Fruit fly (Drosophila melanogaster) whole organism, embryonic: ENCODE measurements around the gene Cypl.

ENCODE experiments used
- Bgb ChIP-seq: fragments of 200-800 bp; sonication (Bioruptor generic); IDR thresholded peaks from 2 replicates; pipeline ENCODE4 v1.3.6; 2022; ENCODE audit warnings: missing biosample characterization, missing genetic modification characterization; ENCODE audit not compliant: partially characterized antibody
- CG10321 ChIP-seq: fragments of 200-800 bp; sonication (Bioruptor generic); IDR thresholded peaks from 2 replicates; pipeline ENCODE4 v1.3.6; 2022; ENCODE audit warnings: missing biosample characterization, missing genetic modification characterization
- CG10366 ChIP-seq: fragments of 200-800 bp; sonication (Bioruptor generic); IDR thresholded peaks from 2 replicates; pipeline ENCODE4 v1.3.6; 2022; ENCODE audit warnings: missing biosample characterization, missing genetic modification characterization
- CG11696 ChIP-seq: fragments of 200-800 bp; sonication (Bioruptor generic); IDR thresholded peaks from 2 replicates; pipeline ENCODE4 v1.3.6; 2022; ENCODE audit warnings: missing biosample characterization, missing genetic modification characterization
- CG12155 ChIP-seq: fragments of 200-800 bp; sonication (Bioruptor generic); optimal IDR thresholded peaks from 3 replicates; lab custom pipeline; 2016; ENCODE audit warnings: missing biosample characterization, missing genetic modification characterization
- CG12299 ChIP-seq: fragments of 200-800 bp; sonication (Bioruptor generic); optimal IDR thresholded peaks from 2 replicates; lab custom pipeline; 2018; ENCODE audit warnings: missing biosample characterization, mild to moderate bottlenecking, missing genetic modification characterization
- CG13287 ChIP-seq: fragments of 200-800 bp; sonication (Bioruptor generic); IDR thresholded peaks from 2 replicates; pipeline ENCODE4 v1.3.6; 2022; ENCODE audit warnings: missing biosample characterization, missing genetic modification characterization; ENCODE audit not compliant: partially characterized antibody
- CG13624 ChIP-seq: fragments of 200-800 bp; sonication (Bioruptor generic); optimal IDR thresholded peaks from 2 replicates; lab custom pipeline; 2016; ENCODE audit warnings: missing biosample characterization, missing genetic modification characterization
- CG14441 ChIP-seq: fragments of 200-800 bp; sonication (Bioruptor generic); IDR thresholded peaks from 2 replicates; pipeline ENCODE4 v1.3.6; 2022; ENCODE audit warnings: missing biosample characterization, missing genetic modification characterization
- CG16779 ChIP-seq: fragments of 200-800 bp; sonication (Bioruptor generic); IDR thresholded peaks from 2 replicates; pipeline ENCODE4 v1.3.6; 2022; ENCODE audit warnings: missing biosample characterization, missing genetic modification characterization
- CG16813 ChIP-seq: fragments of 200-800 bp; sonication (Bioruptor generic); IDR thresholded peaks from 3 replicates; pipeline ENCODE4 v1.3.6; 2022; ENCODE audit warnings: missing biosample characterization, missing genetic modification characterization; ENCODE audit not compliant: partially characterized antibody
- CG17328 ChIP-seq: fragments of 200-800 bp; sonication (Bioruptor generic); IDR thresholded peaks from 2 replicates; pipeline ENCODE4 v1.3.6; 2022; ENCODE audit warnings: missing biosample characterization, missing genetic modification characterization
- CG17361 ChIP-seq: fragments of 200-800 bp; sonication (Bioruptor generic); IDR thresholded peaks from 3 replicates; pipeline ENCODE4 v1.3.6; 2022; ENCODE audit warnings: missing biosample characterization, missing genetic modification characterization
- CG18262 ChIP-seq: fragments of 200-800 bp; optimal IDR thresholded peaks from 3 replicates; lab custom pipeline; 2019; ENCODE audit warnings: missing biosample characterization, mild to moderate bottlenecking, missing genetic modification characterization, moderate library complexity
- CG32772 ChIP-seq: fragments of 200-800 bp; sonication (Bioruptor generic); IDR thresholded peaks from 2 replicates; pipeline ENCODE4 v1.3.6; 2022; ENCODE audit warnings: missing biosample characterization, missing genetic modification characterization
- CG3838 ChIP-seq: fragments of 200-800 bp; sonication (Bioruptor generic); optimal IDR thresholded peaks from 3 replicates; lab custom pipeline; 2016; ENCODE audit warnings: missing biosample characterization, missing genetic modification characterization
- CG42726 ChIP-seq: fragments of 200-800 bp; sonication (Bioruptor generic); IDR thresholded peaks from 2 replicates; pipeline ENCODE4 v1.3.6; 2022; ENCODE audit warnings: missing biosample characterization, missing genetic modification characterization; ENCODE audit not compliant: partially characterized antibody
- CG7271 ChIP-seq: fragments of 200-800 bp; sonication (Bioruptor generic); optimal IDR thresholded peaks from 2 replicates; lab custom pipeline; 2018; ENCODE audit warnings: missing biosample characterization, mild to moderate bottlenecking, missing genetic modification characterization, moderate library complexity
- CG7928 ChIP-seq: fragments of 200-800 bp; sonication (Bioruptor generic); optimal IDR thresholded peaks from 2 replicates; lab custom pipeline; 2017; ENCODE audit warnings: missing biosample characterization, mild to moderate bottlenecking, missing genetic modification characterization
- CG9727 ChIP-seq: fragments of 200-800 bp; sonication (Bioruptor generic); optimal IDR thresholded peaks from 3 replicates; lab custom pipeline; 2017; ENCODE audit warnings: missing biosample characterization, mild to moderate bottlenecking, missing genetic modification characterization
- Drgx ChIP-seq: fragments of 200-800 bp; sonication (Bioruptor generic); IDR thresholded peaks from 2 replicates; pipeline ENCODE4 v1.3.6; 2022; ENCODE audit warnings: missing biosample characterization, missing genetic modification characterization
- ERR ChIP-seq: fragments of 200-800 bp; sonication (Bioruptor generic); optimal IDR thresholded peaks from 2 replicates; lab custom pipeline; 2016; ENCODE audit warnings: missing biosample characterization, missing genetic modification characterization
- HLH4C ChIP-seq: fragments of 200-800 bp; sonication (Bioruptor generic); IDR thresholded peaks from 3 replicates; pipeline ENCODE4 v1.3.6; 2022; ENCODE audit warnings: missing biosample characterization, missing genetic modification characterization; ENCODE audit not compliant: partially characterized antibody
- MTF-1 ChIP-seq: fragments of 200-800 bp; sonication (Bioruptor generic); optimal IDR thresholded peaks from 2 replicates; lab custom pipeline; 2018; ENCODE audit warnings: missing biosample characterization, mild to moderate bottlenecking, missing genetic modification characterization, borderline replicate concordance
- Mad ChIP-seq: fragments of 200-800 bp; sonication (Bioruptor generic); optimal IDR thresholded peaks from 2 replicates; lab custom pipeline; 2016; ENCODE audit warnings: missing biosample characterization, missing genetic modification characterization
- Max ChIP-seq: fragments of 200-800 bp; sonication (Bioruptor generic); optimal IDR thresholded peaks from 2 replicates; lab custom pipeline; 2016; ENCODE audit warnings: missing biosample characterization, mild to moderate bottlenecking, missing genetic modification characterization
- Med ChIP-seq: fragments of 200-800 bp; sonication (Bioruptor generic); peaks from one replicate; lab custom pipeline; 2016; ENCODE audit warnings: missing biosample characterization, missing genetic modification characterization, mild to moderate bottlenecking, inconsistent platforms, moderate library complexity
- Meics ChIP-seq: fragments of 200-800 bp; sonication (Bioruptor generic); optimal IDR thresholded peaks from 2 replicates; lab custom pipeline; 2017; ENCODE audit warnings: missing biosample characterization, mild to moderate bottlenecking, missing genetic modification characterization
- NFAT ChIP-seq: fragments of 200-800 bp; sonication (Bioruptor generic); IDR thresholded peaks from 2 replicates; pipeline ENCODE4 v1.3.6; 2022; ENCODE audit warnings: missing biosample characterization, missing genetic modification characterization
- NfI ChIP-seq: fragments of 200-800 bp; sonication (Bioruptor generic); optimal IDR thresholded peaks from 3 replicates; lab custom pipeline; 2018; ENCODE audit warnings: missing biosample characterization, mild to moderate bottlenecking, missing genetic modification characterization, moderate library complexity
- Side ChIP-seq: fragments of 200-800 bp; sonication (Bioruptor generic); optimal IDR thresholded peaks from 2 replicates; lab custom pipeline; 2016; ENCODE audit warnings: missing biosample characterization, missing genetic modification characterization
- Trl ChIP-seq, 3 experiments: fragments of >200 bp in 2 of 3; fragments of 200-800 bp in 1 of 3; sonication (Bioruptor generic) in 1 of 3; optimal IDR thresholded peaks; 2 replicates in 1 of 3; 3 replicates in 2 of 3; lab custom pipeline; 2016 to 2017; ENCODE audit warnings: missing biosample characterization in 1 of 3, missing genetic modification characterization in 1 of 3
- Xbp1 ChIP-seq: fragments of 200-800 bp; sonication (Bioruptor generic); optimal IDR thresholded peaks from 3 replicates; lab custom pipeline; 2016; ENCODE audit warnings: missing biosample characterization, mild to moderate bottlenecking, missing genetic modification characterization
- bigmax ChIP-seq: fragments of 200-800 bp; sonication (Bioruptor generic); optimal IDR thresholded peaks from 2 replicates; lab custom pipeline; 2018; ENCODE audit warnings: missing biosample characterization, mild to moderate bottlenecking, missing genetic modification characterization
- ci ChIP-seq: fragments of 200-800 bp; sonication (Bioruptor generic); IDR thresholded peaks from 3 replicates; pipeline ENCODE4 v1.3.6; 2022; ENCODE audit warnings: missing biosample characterization, missing genetic modification characterization
- corto ChIP-seq: fragments of 200-800 bp; sonication (Bioruptor generic); optimal IDR thresholded peaks from 2 replicates; lab custom pipeline; 2016; ENCODE audit warnings: missing biosample characterization, mild to moderate bottlenecking, missing genetic modification characterization, moderate library complexity
- dmrt99B ChIP-seq: fragments of 200-800 bp; sonication (Bioruptor generic); optimal IDR thresholded peaks from 2 replicates; lab custom pipeline; 2018; ENCODE audit warnings: missing biosample characterization, mild to moderate bottlenecking, missing genetic modification characterization, moderate library complexity
- exex ChIP-seq: fragments of 200-800 bp; sonication (Bioruptor generic); optimal IDR thresholded peaks from 4 replicates; lab custom pipeline; 2018; ENCODE audit warnings: missing biosample characterization, mild to moderate bottlenecking, missing genetic modification characterization, moderate library complexity
- knrl ChIP-seq: fragments of 200-800 bp; sonication (Bioruptor generic); IDR thresholded peaks from 3 replicates; pipeline ENCODE4 v1.3.6; 2022; ENCODE audit warnings: missing biosample characterization, missing genetic modification characterization; ENCODE audit not compliant: partially characterized antibody
- mld ChIP-seq: fragments of 200-800 bp; sonication (Bioruptor generic); IDR thresholded peaks from 3 replicates; pipeline ENCODE4 v1.3.6; 2022; ENCODE audit warnings: missing biosample characterization, missing genetic modification characterization; ENCODE audit not compliant: partially characterized antibody
- pho ChIP-seq: fragments of 200-800 bp; sonication (Bioruptor generic); optimal IDR thresholded peaks from 2 replicates; lab custom pipeline; 2016; ENCODE audit warnings: missing biosample characterization, missing genetic modification characterization
- repo ChIP-seq: fragments of 200-800 bp; sonication (Bioruptor generic); optimal IDR thresholded peaks from 2 replicates; lab custom pipeline; 2016; ENCODE audit warnings: missing biosample characterization, missing genetic modification characterization
- scrt ChIP-seq: fragments of 200-800 bp; sonication (Bioruptor generic); optimal IDR thresholded peaks from 2 replicates; lab custom pipeline; 2018; ENCODE audit warnings: missing biosample characterization, mild to moderate bottlenecking, missing genetic modification characterization, moderate library complexity
- sens ChIP-seq: fragments of 200-800 bp; sonication (Bioruptor generic); peaks from one replicate; lab custom pipeline; 2016; ENCODE audit warnings: missing biosample characterization, missing genetic modification characterization
- sr ChIP-seq: fragments of 200-800 bp; sonication (Bioruptor generic); IDR thresholded peaks from 3 replicates; pipeline ENCODE4 v1.3.6; 2022; ENCODE audit warnings: missing biosample characterization, missing genetic modification characterization
- stwl ChIP-seq: fragments of 200-800 bp; sonication (Bioruptor generic); optimal IDR thresholded peaks from 3 replicates; lab custom pipeline; 2018; ENCODE audit warnings: missing biosample characterization, mild to moderate bottlenecking, missing genetic modification characterization, moderate library complexity
- zen ChIP-seq: fragments of 200-800 bp; sonication (Bioruptor generic); optimal IDR thresholded peaks from 3 replicates; lab custom pipeline; 2018; ENCODE audit warnings: missing biosample characterization, mild to moderate bottlenecking, missing genetic modification characterization, moderate library complexity

Gene Cypl

dm6 chr3L:542863-543635 lies at the start of gene Cypl, which contains the start of gene Hipk (continued):
- peak; percentile 28; the same call in 1 of the 3 replicates for TF ChIP-seq sr
- peak; percentile 77 for TF ChIP-seq CG10321 (GFP tag; lab: Robert Waterston, UW)
- TF ChIP-seq CG32772 (GFP tag; lab: Robert Waterston, UW), result peak; percentile 54
- peak; percentile 80 for TF ChIP-seq stwl (tag; lab: Kevin White, UChicago)
- TF ChIP-seq repo (GFP tag; lab: Kevin White, UChicago), result peak; percentile 45
- TF ChIP-seq bigmax, result no peak
- TF ChIP-seq exex (tag; lab: Kevin White, UChicago), result peak; percentile 52
- peak; percentile 43; the same call in 2 of the 3 replicates for TF ChIP-seq knrl (GFP tag; lab: Robert Waterston, UW)
- peak; percentile 33 for TF ChIP-seq CG3838 (GFP tag; lab: Kevin White, UChicago)
- peak; percentile 52 for TF ChIP-seq CG9727 (GFP tag; lab: Kevin White, UChicago)
- peak; percentile 13 for TF ChIP-seq zen (tag; lab: Kevin White, UChicago)
- peak; percentile 6 for TF ChIP-seq CG18262 (tag; lab: Kevin White, UChicago)
- peak; percentile 45; the same call in 1 of the 3 replicates for TF ChIP-seq CG16813 (GFP tag; lab: Robert Waterston, UW)
- no peak for TF ChIP-seq CG10366
- 0 out of 3 replicates have a peak, but pooled peaks have one; percentile 49 for TF ChIP-seq mld (GFP tag; lab: Robert Waterston, UW)
- TF ChIP-seq MTF-1 (GFP tag; lab: Kevin White, UChicago), result no peak
- TF ChIP-seq CG13287 (GFP tag; lab: Robert Waterston, UW), result peak; percentile 52
- peak; percentile 44 for TF ChIP-seq CG12299 (tag; lab: Kevin White, UChicago)
- TF ChIP-seq Trl (optimal IDR thresholded peaks at IDR 0.05; lab: Kevin White, UChicago), result peak; percentile 90 to 99
- peak; percentile 42 for TF ChIP-seq Trl (GFP tag; optimal IDR thresholded peaks at IDR 0.05; lab: Kevin White, UChicago)
- no peak for TF ChIP-seq CG7271 (tag; lab: Kevin White, UChicago)
- peak; percentile 24 for TF ChIP-seq CG12155 (GFP tag; lab: Kevin White, UChicago)
- peak; percentile 85 for TF ChIP-seq Med
- peak; percentile 50; the same call in 1 of the 3 replicates for TF ChIP-seq ci (GFP tag; lab: Robert Waterston, UW)
- TF ChIP-seq Drgx, result 0 out of 2 replicates have a peak, but pooled peaks have one; percentile 13
- peak; percentile 45; the same call in 1 of the 3 replicates for TF ChIP-seq HLH4C
- peak; percentile 26 for TF ChIP-seq NfI (GFP tag; lab: Kevin White, UChicago)
- TF ChIP-seq scrt, result peak; percentile 51
- peak; percentile 91 for TF ChIP-seq sens (GFP tag; lab: Kevin White, UChicago)
- TF ChIP-seq CG16779, result 0 out of 2 replicates have a peak, but pooled peaks have one; percentile 43
- TF ChIP-seq CG13624, result peak; percentile 23
- TF ChIP-seq Bgb (GFP tag; lab: Robert Waterston, UW), result peak; percentile 49; the same call in 1 of the 2 replicates
- TF ChIP-seq Mad, result peak; percentile 64
- TF ChIP-seq Xbp1 (GFP tag; lab: Kevin White, UChicago), result peak; percentile 32
- TF ChIP-seq CG11696, result no peak
- TF ChIP-seq NFAT, result peak; percentile 61
- peak; percentile 47 for TF ChIP-seq corto
- no peak for TF ChIP-seq CG7928
- TF ChIP-seq CG17361 (GFP tag; lab: Robert Waterston, UW), result peak; percentile 38; the same call in 1 of the 3 replicates
- TF ChIP-seq dmrt99B (tag; lab: Kevin White, UChicago), result peak; percentile 25
- peak; percentile 15 for TF ChIP-seq pho
- TF ChIP-seq CG14441 (GFP tag; lab: Robert Waterston, UW), result no peak
- 0 out of 2 replicates have a peak, but pooled peaks have one; percentile 16 for TF ChIP-seq CG17328 (GFP tag; lab: Robert Waterston, UW)
- TF ChIP-seq Side (GFP tag; lab: Kevin White, UChicago), result peak; percentile 52
- peak; percentile 42 for TF ChIP-seq Max (GFP tag; lab: Kevin White, UChicago)
- peak; percentile 27 for TF ChIP-seq ERR (GFP tag; lab: Kevin White, UChicago)
- peak; percentile 26 for TF ChIP-seq Meics
- TF ChIP-seq CG42726 (GFP tag; lab: Robert Waterston, UW), result peak; percentile 28; the same call in 1 of the 2 replicates
